Worm (Caenorhabditis elegans): ENCODE results near the gene Y46H3C.7.
"Not testable (repeated sequence)": the region's sequence is repeated elsewhere in the genome, so short reads cannot be mapped to it uniquely, and the experiment has no call there.

ce11 chrV:1692494-1692893, 1.3 kb downstream of the Y46H3C.7 start, which contains the start of gene Y46H3C.5:
- TF ChIP-seq dao-5, him-1, W03F9.2 (tag; optimal IDR thresholded peaks at IDR 0.05): not testable (repeated sequence)

Data from whole organism, L4/young adult.